Fruit fly (Drosophila melanogaster) whole organism, embryonic: ENCODE measurements around the gene Mct1.
A peak's percentile ranks its signal among the peaks of the same experiment; 100 is the strongest.

Experiments
- Bgb ChIP-seq: fragments of 200-800 bp; sonication (Bioruptor generic); IDR thresholded peaks from 2 replicates; pipeline ENCODE4 v1.3.6; 2022; ENCODE audit warnings: missing biosample characterization, missing genetic modification characterization; ENCODE audit not compliant: partially characterized antibody
- CG10209 ChIP-seq: fragments of 200-800 bp; sonication (Bioruptor generic); optimal IDR thresholded peaks from 3 replicates; lab custom pipeline; 2017; ENCODE audit warnings: missing biosample characterization, mild to moderate bottlenecking, missing genetic modification characterization, missing genetic modification reagents
- CG10267 ChIP-seq: fragments of 200-800 bp; sonication (Bioruptor generic); optimal IDR thresholded peaks from 2 replicates; lab custom pipeline; 2018; ENCODE audit warnings: missing biosample characterization, mild to moderate bottlenecking, missing genetic modification characterization, moderate library complexity
- CG10366 ChIP-seq: fragments of 200-800 bp; sonication (Bioruptor generic); IDR thresholded peaks from 2 replicates; pipeline ENCODE4 v1.3.6; 2022; ENCODE audit warnings: missing biosample characterization, missing genetic modification characterization
- CG10431 ChIP-seq: fragments of 200-800 bp; sonication (Bioruptor generic); optimal IDR thresholded peaks from 3 replicates; lab custom pipeline; 2018; ENCODE audit warnings: missing biosample characterization, mild to moderate bottlenecking, missing genetic modification characterization
- CG10959 ChIP-seq: fragments of 200-800 bp; sonication (Bioruptor generic); IDR thresholded peaks from 2 replicates; pipeline ENCODE4 v1.3.6; 2022; ENCODE audit warnings: missing biosample characterization, missing genetic modification characterization
- CG11560 ChIP-seq: fragments of 200-800 bp; sonication (Bioruptor generic); IDR thresholded peaks from 3 replicates; pipeline ENCODE4 v1.3.6; 2022; ENCODE audit warnings: missing biosample characterization, missing genetic modification characterization
- CG15601 ChIP-seq: fragments of 200-800 bp; sonication (Bioruptor generic); optimal IDR thresholded peaks from 3 replicates; lab custom pipeline; 2019; ENCODE audit warnings: missing biosample characterization, mild to moderate bottlenecking, missing genetic modification characterization, moderate library complexity
- CG16779 ChIP-seq: fragments of 200-800 bp; sonication (Bioruptor generic); IDR thresholded peaks from 2 replicates; pipeline ENCODE4 v1.3.6; 2022; ENCODE audit warnings: missing biosample characterization, missing genetic modification characterization
- CG17361 ChIP-seq: fragments of 200-800 bp; sonication (Bioruptor generic); IDR thresholded peaks from 3 replicates; pipeline ENCODE4 v1.3.6; 2022; ENCODE audit warnings: missing biosample characterization, missing genetic modification characterization
- CG17612 ChIP-seq: fragments of 200-800 bp; sonication (Bioruptor generic); IDR thresholded peaks from 2 replicates; pipeline ENCODE4 v1.3.6; 2022; ENCODE audit warnings: missing biosample characterization, missing genetic modification characterization
- CG30403 ChIP-seq: fragments of 200-800 bp; sonication (Bioruptor generic); optimal IDR thresholded peaks from 3 replicates; lab custom pipeline; 2016; ENCODE audit warnings: missing biosample characterization, missing genetic modification characterization
- CG32772 ChIP-seq: fragments of 200-800 bp; sonication (Bioruptor generic); IDR thresholded peaks from 2 replicates; pipeline ENCODE4 v1.3.6; 2022; ENCODE audit warnings: missing biosample characterization, missing genetic modification characterization
- CG6689 ChIP-seq: fragments of 200-800 bp; sonication (Bioruptor generic); IDR thresholded peaks from 2 replicates; pipeline ENCODE4 v1.3.6; 2022; ENCODE audit warnings: missing biosample characterization, missing genetic modification characterization
- CG6854 ChIP-seq: fragments of 200-800 bp; sonication (Bioruptor generic); optimal IDR thresholded peaks from 3 replicates; lab custom pipeline; 2017; ENCODE audit warnings: missing biosample characterization, mild to moderate bottlenecking, missing genetic modification characterization
- CG7271 ChIP-seq: fragments of 200-800 bp; sonication (Bioruptor generic); optimal IDR thresholded peaks from 2 replicates; lab custom pipeline; 2018; ENCODE audit warnings: missing biosample characterization, mild to moderate bottlenecking, missing genetic modification characterization, moderate library complexity
- CG8765 ChIP-seq: fragments of 200-800 bp; sonication (Bioruptor generic); IDR thresholded peaks from 2 replicates; pipeline ENCODE4 v1.3.6; 2022; ENCODE audit warnings: missing biosample characterization, missing genetic modification characterization
- D ChIP-seq, 2 experiments: fragments of 200-800 bp in 1 of 2; fragments of >200 bp in 1 of 2; sonication (Bioruptor generic) in 1 of 2; optimal IDR thresholded peaks; 2 replicates in 1 of 2; 3 replicates in 1 of 2; lab custom pipeline; 2017; ENCODE audit warnings: mild to moderate bottlenecking in 1 of 2, missing biosample characterization in 1 of 2, missing genetic modification characterization in 1 of 2, missing genetic modification reagents in 1 of 2
- Dref ChIP-seq: fragments of 200-800 bp; sonication (Bioruptor generic); IDR thresholded peaks from 2 replicates; pipeline ENCODE4 v1.3.6; 2022; ENCODE audit warnings: missing biosample characterization, missing genetic modification characterization
- HHEX ChIP-seq: fragments of 200-800 bp; sonication (Bioruptor generic); optimal IDR thresholded peaks from 3 replicates; lab custom pipeline; 2017; ENCODE audit warnings: missing biosample characterization, mild to moderate bottlenecking, missing genetic modification characterization, missing genetic modification reagents
- Hmx ChIP-seq: fragments of 200-800 bp; sonication (Bioruptor generic); optimal IDR thresholded peaks from 2 replicates; lab custom pipeline; 2016; ENCODE audit warnings: missing biosample characterization, missing genetic modification characterization
- MESR4 ChIP-seq: fragments of 200-800 bp; sonication (Bioruptor generic); optimal IDR thresholded peaks from 2 replicates; lab custom pipeline; 2018; ENCODE audit warnings: missing biosample characterization, mild to moderate bottlenecking, missing genetic modification characterization, moderate library complexity
- NfI ChIP-seq: fragments of 200-800 bp; sonication (Bioruptor generic); optimal IDR thresholded peaks from 3 replicates; lab custom pipeline; 2018; ENCODE audit warnings: missing biosample characterization, mild to moderate bottlenecking, missing genetic modification characterization, moderate library complexity
- Oaz ChIP-seq: fragments of 200-800 bp; sonication (Bioruptor generic); IDR thresholded peaks from 2 replicates; pipeline ENCODE4 v1.3.6; 2022; ENCODE audit warnings: missing biosample characterization, missing genetic modification characterization
- Oli ChIP-seq: fragments of 200-800 bp; sonication (Bioruptor generic); optimal IDR thresholded peaks from 2 replicates; lab custom pipeline; 2018; ENCODE audit warnings: missing biosample characterization, mild to moderate bottlenecking, missing genetic modification characterization, moderate library complexity
- Scr ChIP-seq: fragments of 200-800 bp; sonication (Bioruptor generic); IDR thresholded peaks from 2 replicates; pipeline ENCODE4 v1.3.6; 2022; ENCODE audit warnings: missing biosample characterization, missing genetic modification characterization; ENCODE audit not compliant: partially characterized antibody
- TFAM ChIP-seq: fragments of 200-800 bp; sonication (Bioruptor generic); optimal IDR thresholded peaks from 2 replicates; lab custom pipeline; 2017; ENCODE audit warnings: missing biosample characterization, missing genetic modification characterization, inconsistent platforms
- Vsx1 ChIP-seq: fragments of 200-800 bp; sonication (Bioruptor generic); optimal IDR thresholded peaks from 2 replicates; lab custom pipeline; 2017; ENCODE audit warnings: missing biosample characterization, mild to moderate bottlenecking, missing genetic modification characterization, missing genetic modification reagents
- Xbp1 ChIP-seq: fragments of 200-800 bp; sonication (Bioruptor generic); optimal IDR thresholded peaks from 3 replicates; lab custom pipeline; 2016; ENCODE audit warnings: missing biosample characterization, mild to moderate bottlenecking, missing genetic modification characterization
- bsh ChIP-seq, 2 experiments: fragments of 200-800 bp; sonication (Bioruptor generic); optimal IDR thresholded peaks; 2 replicates each; lab custom pipeline; 2017 to 2018; ENCODE audit warnings: mild to moderate bottlenecking in 2 of 2, missing biosample characterization in 2 of 2, missing genetic modification characterization in 2 of 2, moderate library complexity in 1 of 2
- cad ChIP-seq: fragments of >200 bp; optimal IDR thresholded peaks from 2 replicates; lab custom pipeline; 2017; ENCODE audit warnings: missing biosample characterization, missing genetic modification characterization
- cg ChIP-seq: fragments of 200-800 bp; sonication (Bioruptor generic); optimal IDR thresholded peaks from 3 replicates; lab custom pipeline; 2019; ENCODE audit warnings: missing biosample characterization, mild to moderate bottlenecking, missing genetic modification characterization, moderate library complexity
- chn ChIP-seq: fragments of 200-800 bp; sonication (Bioruptor generic); optimal IDR thresholded peaks from 2 replicates; lab custom pipeline; 2016; ENCODE audit warnings: missing biosample characterization, missing genetic modification characterization
- danr ChIP-seq: fragments of 200-800 bp; sonication (Bioruptor generic); IDR thresholded peaks from 2 replicates; pipeline ENCODE4 v1.3.6; 2022; ENCODE audit warnings: missing biosample characterization, missing genetic modification characterization
- dpn ChIP-seq, 2 experiments: fragments of 200-800 bp; sonication (Bioruptor generic); optimal IDR thresholded peaks; 3 replicates each; lab custom pipeline; 2016; ENCODE audit warnings: missing biosample characterization in 2 of 2, missing genetic modification characterization in 2 of 2
- emc ChIP-seq: fragments of 200-800 bp; sonication (Bioruptor generic); optimal IDR thresholded peaks from 2 replicates; lab custom pipeline; 2016; ENCODE audit warnings: missing biosample characterization, missing genetic modification characterization
- fd3F ChIP-seq: fragments of 200-800 bp; sonication (Bioruptor generic); optimal IDR thresholded peaks from 2 replicates; lab custom pipeline; 2018; ENCODE audit warnings: missing biosample characterization, mild to moderate bottlenecking, missing genetic modification characterization, moderate library complexity
- fd96Cb ChIP-seq: fragments of 200-800 bp; sonication (Bioruptor generic); optimal IDR thresholded peaks from 2 replicates; lab custom pipeline; 2018; ENCODE audit warnings: missing biosample characterization, mild to moderate bottlenecking, missing genetic modification characterization, moderate library complexity
- gce ChIP-seq: fragments of 200-800 bp; sonication (Bioruptor generic); IDR thresholded peaks from 3 replicates; pipeline ENCODE4 v1.3.6; 2022; ENCODE audit warnings: missing biosample characterization, missing genetic modification characterization
- gsb ChIP-seq: fragments of 200-800 bp; sonication (Bioruptor generic); IDR thresholded peaks from 2 replicates; pipeline ENCODE4 v1.3.6; 2022; ENCODE audit warnings: missing biosample characterization, missing genetic modification characterization
- her ChIP-seq: fragments of 200-800 bp; sonication (Bioruptor generic); optimal IDR thresholded peaks from 2 replicates; lab custom pipeline; 2016; ENCODE audit warnings: missing biosample characterization, missing genetic modification characterization
- ken ChIP-seq: fragments of 200-800 bp; sonication (Bioruptor generic); IDR thresholded peaks from 3 replicates; pipeline ENCODE4 v1.3.6; 2022; ENCODE audit warnings: missing biosample characterization, missing genetic modification characterization
- klu ChIP-seq: fragments of 200-800 bp; sonication (Bioruptor generic); IDR thresholded peaks from 2 replicates; pipeline ENCODE4 v1.3.6; 2022; ENCODE audit warnings: missing biosample characterization, missing genetic modification characterization
- phol ChIP-seq: fragments of 200-800 bp; sonication (Bioruptor generic); optimal IDR thresholded peaks from 3 replicates; lab custom pipeline; 2018; ENCODE audit warnings: missing biosample characterization, mild to moderate bottlenecking, missing genetic modification characterization, moderate library complexity
- scrt ChIP-seq: fragments of 200-800 bp; sonication (Bioruptor generic); optimal IDR thresholded peaks from 2 replicates; lab custom pipeline; 2018; ENCODE audit warnings: missing biosample characterization, mild to moderate bottlenecking, missing genetic modification characterization, moderate library complexity
- slp2 ChIP-seq: fragments of 200-800 bp; sonication (Bioruptor generic); optimal IDR thresholded peaks from 2 replicates; lab custom pipeline; 2016; ENCODE audit warnings: missing biosample characterization, missing genetic modification characterization
- so ChIP-seq: fragments of 200-800 bp; sonication (Bioruptor generic); IDR thresholded peaks from 3 replicates; pipeline ENCODE4 v1.3.6; 2022; ENCODE audit warnings: missing biosample characterization, missing genetic modification characterization
- stc ChIP-seq: fragments of 200-800 bp; sonication (Bioruptor generic); IDR thresholded peaks from 2 replicates; pipeline ENCODE4 v1.3.6; 2022; ENCODE audit warnings: missing biosample characterization, missing genetic modification characterization
- toy ChIP-seq: fragments of 200-800 bp; sonication (Bioruptor generic); IDR thresholded peaks from 2 replicates; pipeline ENCODE4 v1.3.6; 2022; ENCODE audit warnings: missing biosample characterization, missing genetic modification characterization
- ttk ChIP-seq: fragments of 200-800 bp; sonication (Bioruptor generic); IDR thresholded peaks from 2 replicates; pipeline ENCODE4 v2.1.2; 2022; ENCODE audit warnings: missing biosample characterization, missing genetic modification characterization
- vvl ChIP-seq: fragments of 200-800 bp; sonication (Bioruptor generic); IDR thresholded peaks from 2 replicates; pipeline ENCODE4 v1.3.6; 2022; ENCODE audit warnings: missing biosample characterization, missing genetic modification characterization

Mct1 gene

dm6 chrX:2166129-2166528 is 22.9 kb upstream of the Mct1 start (continued):
- TF ChIP-seq emc (GFP tag; lab: Kevin White, UChicago) (no peak), cg (no peak), slp2 (GFP tag; lab: Kevin White, UChicago) (no peak), CG30403 (GFP tag; lab: Kevin White, UChicago) (peak; percentile 43), CG10209 (no peak), danr (GFP tag; lab: Robert Waterston, UW) (0 out of 2 replicates have a peak, but pooled peaks have one; percentile 10), CG6689 (GFP tag; lab: Robert Waterston, UW) (peak; percentile 45; the same call in 1 of the 2 replicates), so (GFP tag; lab: Robert Waterston, UW) (no peak), dpn (GFP tag; optimal IDR thresholded peaks at IDR 0.05; lab: Kevin White, UChicago) (peak in 1 of 2 experiments; percentile 10), CG10267 (tag; lab: Kevin White, UChicago) (no peak), Oaz (no peak), Xbp1 (GFP tag; lab: Kevin White, UChicago) (peak; percentile 53), vvl (peak; percentile 74), CG6854 (GFP tag; lab: Kevin White, UChicago) (no peak), CG16779 (GFP tag; lab: Robert Waterston, UW) (no peak), stc (GFP tag; lab: Robert Waterston, UW) (peak; percentile 43; the same call in 1 of the 2 replicates), TFAM (GFP tag; lab: Kevin White, UChicago) (no peak), CG10431 (no peak), Scr (GFP tag; lab: Robert Waterston, UW) (no peak), CG17361 (no peak), klu (no peak), CG32772 (peak; percentile 59; the same call in 1 of the 2 replicates), CG15601 (no peak), phol (peak; percentile 51), toy (no peak), CG17612 (no peak), NfI (GFP tag; lab: Kevin White, UChicago) (peak; percentile 28), Vsx1 (no peak), HHEX (GFP tag; lab: Kevin White, UChicago) (no peak), CG10366 (GFP tag; lab: Robert Waterston, UW) (peak; percentile 73), scrt (GFP tag; lab: Kevin White, UChicago) (no peak), gce (GFP tag; lab: Robert Waterston, UW) (no peak), Bgb (GFP tag; lab: Robert Waterston, UW) (no peak), gsb (GFP tag; lab: Robert Waterston, UW) (no peak), Dref (no peak), fd96Cb (peak; percentile 51), Oli (peak; percentile 46), CG11560 (no peak), her (GFP tag; lab: Kevin White, UChicago) (no peak), fd3F (GFP tag; lab: Kevin White, UChicago) (no peak), D (optimal IDR thresholded peaks at IDR 0.05; lab: Kevin White, UChicago) (no peak), D (GFP tag; optimal IDR thresholded peaks at IDR 0.05; lab: Kevin White, UChicago) (peak; percentile 22), bsh (GFP tag; optimal IDR thresholded peaks at IDR 0.05; lab: Kevin White, UChicago) (peak in 1 of 2 experiments; percentile 71), ken (GFP tag; lab: Robert Waterston, UW) (peak; percentile 80), chn (GFP tag; lab: Kevin White, UChicago) (peak; percentile 38), Hmx (GFP tag; lab: Kevin White, UChicago) (no peak), MESR4 (GFP tag; lab: Kevin White, UChicago) (no peak), CG8765 (GFP tag; lab: Robert Waterston, UW) (no peak), CG10959 (GFP tag; lab: Robert Waterston, UW) (no peak), ttk (peak; percentile 35; the same call in 1 of the 2 replicates), CG7271 (tag; lab: Kevin White, UChicago) (no peak), cad (GFP tag; lab: Kevin White, UChicago) (no peak)
